Fruit fly (Drosophila melanogaster) whole organism, embryonic: Measurements from ENCODE around the gene CG7506.

Source experiments
- BEAF-32 ChIP-seq: fragments of 200-800 bp; sonication (Bioruptor generic); optimal IDR thresholded peaks from 3 replicates; lab custom pipeline; 2017; ENCODE audit warnings: missing biosample characterization, missing genetic modification characterization, mild to moderate bottlenecking, moderate library complexity, missing genetic modification reagents
- Fer2 ChIP-seq: fragments of 200-800 bp; sonication (Bioruptor generic); optimal IDR thresholded peaks from 2 replicates; lab custom pipeline; 2018; ENCODE audit warnings: missing biosample characterization, mild to moderate bottlenecking, missing genetic modification characterization, moderate library complexity
- Hr39 ChIP-seq: fragments of >200 bp; optimal IDR thresholded peaks from 2 replicates; lab custom pipeline; 2017
- cas ChIP-seq: fragments of 200-800 bp; sonication (Bioruptor generic); IDR thresholded peaks from 2 replicates; pipeline ENCODE4 v1.3.6; 2022; ENCODE audit warnings: missing biosample characterization, missing genetic modification characterization
- ftz-f1 ChIP-seq: fragments of 200-800 bp; sonication (Bioruptor generic); optimal IDR thresholded peaks from 2 replicates; lab custom pipeline; 2016; ENCODE audit warnings: missing biosample characterization, missing genetic modification characterization
- inv ChIP-seq: fragments of 200-800 bp; sonication (Bioruptor generic); IDR thresholded peaks from 2 replicates; pipeline ENCODE4 v1.3.6; 2022; ENCODE audit warnings: missing biosample characterization, missing genetic modification characterization; ENCODE audit not compliant: partially characterized antibody
- lmd ChIP-seq: fragments of 200-800 bp; sonication (Bioruptor generic); IDR thresholded peaks from 2 replicates; pipeline ENCODE4 v1.3.6; 2022; ENCODE audit warnings: missing biosample characterization, missing genetic modification characterization
- psq ChIP-seq: fragments of 200-800 bp; sonication (Bioruptor generic); optimal IDR thresholded peaks from 2 replicates; lab custom pipeline; 2017; ENCODE audit warnings: missing biosample characterization, missing genetic modification characterization
- twi ChIP-seq: fragments of 200-800 bp; optimal IDR thresholded peaks from 2 replicates; lab custom pipeline; 2019; ENCODE audit warnings: missing biosample characterization, mild to moderate bottlenecking, missing genetic modification characterization, moderate library complexity

DNA sequence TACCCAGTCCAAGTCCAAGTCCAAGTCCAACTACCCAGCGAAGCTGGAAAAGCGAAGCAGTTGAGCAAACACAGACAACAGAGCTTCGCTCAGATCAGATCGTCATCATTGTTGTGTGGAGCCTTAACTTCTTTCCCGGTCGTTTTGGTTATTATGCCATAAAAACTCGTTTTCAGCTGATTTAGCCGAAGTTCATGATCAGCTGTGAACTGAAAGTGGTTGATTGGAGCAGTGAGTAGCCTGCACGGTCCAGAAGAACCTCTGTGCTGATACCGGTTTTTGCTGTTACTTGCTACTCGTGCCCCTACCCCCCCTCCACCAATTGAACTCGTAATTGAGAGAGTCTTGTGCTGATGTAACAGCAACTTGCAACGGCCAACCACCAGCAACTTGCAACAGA lies 30.9 kb downstream of the CG7506 start:
- TF ChIP-seq Fer2: no peak
- TF ChIP-seq lmd (GFP tag; lab: Robert Waterston, UW): no peak
- no peak for TF ChIP-seq Hr39
- no peak for TF ChIP-seq ftz-f1 (GFP tag; lab: Kevin White, UChicago)
- TF ChIP-seq twi (tag; lab: Kevin White, UChicago): no peak
- TF ChIP-seq BEAF-32: no peak
- TF ChIP-seq cas (GFP tag; lab: Robert Waterston, UW): no peak
- TF ChIP-seq psq (GFP tag; lab: Kevin White, UChicago): no peak
- TF ChIP-seq inv (GFP tag; lab: Robert Waterston, UW): no peak
